Worm (Caenorhabditis elegans) whole organism, L4 larva: Measurements from ENCODE around the gene R06F6.8.

Experiments
- F49E8.2 ChIP-seq: sonication (generic microtip); optimal IDR thresholded peaks from 2 replicates; lab custom pipeline; 2016; ENCODE audit warnings: missing compliant biosample characterization, mild to moderate bottlenecking, missing genetic modification characterization, borderline replicate concordance
- T20F7.1 ChIP-seq: fragments of 200-800 bp; sonication (Bioruptor generic); optimal IDR thresholded peaks from 2 replicates; lab custom pipeline; 2018; ENCODE audit warnings: mild to moderate bottlenecking, missing genetic modification characterization, missing compliant biosample characterization
- T26A8.4 ChIP-seq: fragments of 200-800 bp; sonication (Bioruptor generic); IDR thresholded peaks from 2 replicates; pipeline ENCODE4 v1.3.6; 2022; ENCODE audit warnings: missing genetic modification characterization, missing compliant biosample characterization
- Y105C5A.15 ChIP-seq: fragments of 200-800 bp; sonication (Bioruptor generic); IDR thresholded peaks from 2 replicates; pipeline ENCODE4 v1.3.6; 2022; ENCODE audit warnings: missing genetic modification characterization, missing compliant biosample characterization
- Y75B8A.6 ChIP-seq: fragments of 200-800 bp; sonication (Bioruptor generic); IDR thresholded peaks from 2 replicates; pipeline ENCODE4 v1.3.6; 2022; ENCODE audit warnings: missing genetic modification reagents, missing genetic modification characterization, missing compliant biosample characterization
- aha-1 ChIP-seq: fragments of 150-350 bp; peaks from one replicate; lab custom pipeline; 2014; ENCODE audit warnings: missing biosample characterization, missing genetic modification characterization
- aly-2 ChIP-seq: sonication (generic microtip); optimal IDR thresholded peaks from 2 replicates; lab custom pipeline; 2018; ENCODE audit warnings: missing biosample characterization, missing genetic modification characterization
- ama-1 ChIP-seq: fragments of 150-350 bp; optimal IDR thresholded peaks from 2 replicates; lab custom pipeline; 2014; ENCODE audit warnings: inconsistent platforms, mixed read lengths
- arid-1 ChIP-seq: fragments of 200-800 bp; sonication (Bioruptor generic); conservative IDR thresholded peaks from 2 replicates; pipeline ENCODE4 v1.3.6; 2022; ENCODE audit warnings: missing genetic modification reagents, missing genetic modification characterization, missing compliant biosample characterization
- ceh-20 ChIP-seq: fragments of 200-800 bp; sonication (Bioruptor generic); IDR thresholded peaks from 2 replicates; pipeline ENCODE4 v1.3.6; 2022; ENCODE audit warnings: missing genetic modification reagents, missing genetic modification characterization, missing compliant biosample characterization
- daf-16 ChIP-seq, 3 experiments: sonication (generic microtip); optimal IDR thresholded peaks; 2 replicates each; lab custom pipeline; 2016 to 2017; ENCODE audit warnings: missing genetic modification characterization in 3 of 3, missing genetic modification reagents in 3 of 3, mild to moderate bottlenecking in 2 of 3, missing compliant biosample characterization in 2 of 3, missing biosample characterization in 1 of 3, moderate library complexity in 1 of 3
- daf-8 ChIP-seq: fragments of 200-800 bp; sonication (Bioruptor generic); IDR thresholded peaks from 2 replicates; pipeline ENCODE4 v1.3.6; 2022; ENCODE audit warnings: missing genetic modification characterization, missing compliant biosample characterization
- dmd-9 ChIP-seq: fragments of 200-800 bp; sonication (Bioruptor generic); IDR thresholded peaks from 2 replicates; pipeline ENCODE4 v1.3.6; 2022; ENCODE audit warnings: missing genetic modification reagents, missing genetic modification characterization, missing compliant biosample characterization
- dpl-1 ChIP-seq: fragments of 150-350 bp; optimal IDR thresholded peaks from 2 replicates; lab custom pipeline; 2014; ENCODE audit warnings: missing biosample characterization, missing genetic modification reagents, missing genetic modification characterization
- dve-1 ChIP-seq: sonication (generic microtip); optimal IDR thresholded peaks from 2 replicates; lab custom pipeline; 2017; ENCODE audit warnings: antibody characterized with exemption, mild to moderate bottlenecking, missing genetic modification characterization, missing compliant biosample characterization; ENCODE audit not compliant: insufficient read depth
- fkh-10 ChIP-seq: fragments of 150-350 bp; optimal IDR thresholded peaks from 2 replicates; lab custom pipeline; 2014; ENCODE audit warnings: missing biosample characterization, missing genetic modification reagents, missing genetic modification characterization
- hif-1 ChIP-seq, 2 experiments: sonication (generic microtip); optimal IDR thresholded peaks; 2 replicates each; lab custom pipeline; 2016 to 2017; ENCODE audit warnings: missing compliant biosample characterization in 2 of 2, missing genetic modification characterization in 2 of 2, missing genetic modification reagents in 2 of 2, missing genotype in 2 of 2, mild to moderate bottlenecking in 1 of 2
- hlh-11 ChIP-seq: fragments of 200-800 bp; sonication (Bioruptor generic); optimal IDR thresholded peaks from 2 replicates; lab custom pipeline; 2018; ENCODE audit warnings: mild to moderate bottlenecking, missing genetic modification characterization, missing compliant biosample characterization
- hlh-30 ChIP-seq: sonication (generic microtip); optimal IDR thresholded peaks from 2 replicates; lab custom pipeline; 2017; ENCODE audit warnings: antibody characterized with exemption, mild to moderate bottlenecking, missing genetic modification characterization, missing compliant biosample characterization; ENCODE audit not compliant: insufficient read depth
- hmg-1.1 ChIP-seq: fragments of 200-800 bp; sonication (Bioruptor generic); IDR thresholded peaks from 2 replicates; pipeline ENCODE4 v1.3.6; 2022; ENCODE audit warnings: missing genetic modification reagents, missing genetic modification characterization, missing compliant biosample characterization
- lim-7 ChIP-seq: fragments of 200-800 bp; sonication (Bioruptor generic); IDR thresholded peaks from 2 replicates; pipeline ENCODE4 v1.3.6; 2022; ENCODE audit warnings: missing genetic modification characterization, missing compliant biosample characterization
- lin-15B ChIP-seq: fragments of 150-350 bp; sonication (generic microtip); optimal IDR thresholded peaks from 3 replicates; lab custom pipeline; 2014; ENCODE audit warnings: missing biosample characterization, missing genetic modification characterization
- lin-38 ChIP-seq: fragments of 200-800 bp; sonication (Bioruptor generic); IDR thresholded peaks from 2 replicates; pipeline ENCODE4 v1.3.6; 2022; ENCODE audit warnings: missing genetic modification reagents, missing genetic modification characterization, missing compliant biosample characterization
- lin-39 ChIP-seq: fragments of 150-350 bp; optimal IDR thresholded peaks from 2 replicates; lab custom pipeline; 2014; ENCODE audit warnings: missing biosample characterization, missing genetic modification reagents, missing genetic modification characterization
- lsy-2 ChIP-seq, 2 experiments: fragments of 150-350 bp in 1 of 2; sonication (generic microtip) in 1 of 2; optimal IDR thresholded peaks; 2 replicates each; lab custom pipeline; 2014 to 2017; ENCODE audit warnings: missing biosample characterization in 2 of 2, missing genetic modification characterization in 2 of 2
- mep-1 ChIP-seq: fragments of 150-350 bp; sonication (generic microtip); optimal IDR thresholded peaks from 3 replicates; lab custom pipeline; 2014; ENCODE audit warnings: missing biosample characterization, missing genetic modification characterization
- mes-2 ChIP-seq: sonication (generic microtip); optimal IDR thresholded peaks from 2 replicates; lab custom pipeline; 2016; ENCODE audit warnings: missing genotype, mild to moderate bottlenecking, missing genetic modification characterization, missing compliant biosample characterization; ENCODE audit not compliant: poor library complexity, severe bottlenecking
- mxl-3 ChIP-seq: fragments of 200-800 bp; sonication (Bioruptor generic); optimal IDR thresholded peaks from 2 replicates; lab custom pipeline; 2018; ENCODE audit warnings: mild to moderate bottlenecking, missing genetic modification characterization, missing compliant biosample characterization
- nhr-6 ChIP-seq: fragments of 150-350 bp; optimal IDR thresholded peaks from 2 replicates; lab custom pipeline; 2014; ENCODE audit warnings: missing biosample characterization, missing genetic modification characterization
- pha-4 ChIP-seq, 2 experiments: fragments of 150-350 bp in 1 of 2; fragments of 200-800 bp in 1 of 2; sonication (Bioruptor generic) in 1 of 2; IDR thresholded peaks in 1 of 2; optimal IDR thresholded peaks in 1 of 2; 2 replicates each; pipeline versions ENCODE4 v1.3.6 to Lab custom; 2014 to 2022; ENCODE audit warnings: missing genetic modification characterization in 2 of 2, missing genetic modification reagents in 2 of 2, missing biosample characterization in 1 of 2, missing compliant biosample characterization in 1 of 2
- rbr-2 ChIP-seq: sonication (generic microtip); optimal IDR thresholded peaks from 2 replicates; lab custom pipeline; 2016; ENCODE audit warnings: missing genotype, missing genetic modification characterization, missing compliant biosample characterization
- spr-1 ChIP-seq: sonication (generic microtip); optimal IDR thresholded peaks from 2 replicates; lab custom pipeline; 2016; ENCODE audit warnings: mild to moderate bottlenecking, missing genetic modification characterization, missing compliant biosample characterization
- unc-130 ChIP-seq: sonication (generic microtip); optimal IDR thresholded peaks from 2 replicates; lab custom pipeline; 2016; ENCODE audit warnings: missing genetic modification reagents, missing genetic modification characterization, missing compliant biosample characterization
- unc-62 ChIP-seq, 3 experiments: fragments of 150-350 bp in 1 of 3; sonication (generic microtip); optimal IDR thresholded peaks in 2 of 3; peaks in 1 of 3; 1 replicate in 1 of 3; 2 replicates in 2 of 3; lab custom pipeline; 2014 to 2017; ENCODE audit warnings: missing biosample characterization in 3 of 3, missing genetic modification characterization in 3 of 3, missing genetic modification reagents in 3 of 3, missing genotype in 1 of 3
- vab-7 ChIP-seq: fragments of 200-800 bp; sonication (Bioruptor generic); IDR thresholded peaks from 2 replicates; pipeline ENCODE4 v1.3.6; 2022; ENCODE audit warnings: missing genetic modification reagents, missing genetic modification characterization, missing compliant biosample characterization
- zip-2 ChIP-seq: fragments of 150-350 bp; optimal IDR thresholded peaks from 2 replicates; lab custom pipeline; 2014; ENCODE audit warnings: missing biosample characterization, missing genetic modification characterization

R06F6.8 gene

DNA sequence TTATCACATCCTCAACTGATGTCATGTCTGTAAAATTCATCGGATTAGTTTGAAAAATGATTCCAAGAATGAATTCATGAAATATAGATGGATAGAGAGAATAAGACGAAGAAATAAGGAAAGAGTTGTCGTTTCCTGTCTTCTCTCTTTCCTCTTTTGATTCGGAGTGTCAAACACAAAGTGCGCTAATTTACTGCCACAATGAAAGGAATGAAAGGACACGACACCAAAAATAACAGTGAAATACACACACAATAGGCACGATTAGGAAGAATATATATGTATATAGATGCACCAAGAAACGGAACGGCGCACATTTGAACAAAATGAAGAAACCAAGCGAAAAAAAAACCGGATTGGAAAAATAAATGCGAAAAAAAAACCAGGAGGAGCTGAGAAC lies 9.3 kb upstream of the R06F6.8 start, which contains the start of gene VM106R.1:
VM106R.1 (minus strand) TSS at position 101 of the 400 bp plus-strand sequence.
- TF ChIP-seq ceh-20 (no peak), lin-38 (GFP tag; lab: Robert Waterston, UW) (no peak), vab-7 (GFP tag; lab: Robert Waterston, UW) (no peak), F49E8.2 (tag; lab: Kevin White, UChicago) (no peak), T20F7.1 (GFP tag; lab: Kevin White, UChicago) (no peak), daf-8 (GFP tag; lab: Robert Waterston, UW) (no peak), aly-2 (tag; lab: Kevin White, UChicago) (no peak), hmg-1.1 (no peak), T26A8.4 (no peak), Y75B8A.6 (no peak)

DNA sequence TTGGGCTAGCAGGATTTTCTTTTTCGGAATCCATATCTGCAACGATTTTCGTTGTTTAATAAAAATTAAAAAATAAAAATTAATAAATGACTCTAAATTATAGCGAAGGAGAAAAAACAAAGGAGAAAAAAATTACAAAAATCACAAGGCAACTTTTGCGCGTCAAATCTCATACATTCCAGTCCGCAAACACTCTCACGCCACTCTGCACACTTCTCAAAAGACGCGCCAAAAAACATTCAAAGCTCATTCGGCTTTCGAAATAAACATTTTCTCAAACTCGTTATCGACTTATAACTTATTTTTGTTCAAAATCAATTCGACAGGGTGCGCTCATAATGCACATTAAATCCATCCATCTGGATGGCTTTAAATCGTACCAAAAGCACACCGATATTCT lies 4.3 kb upstream of the R06F6.8 start, which contains the start of the genes R06F6.12 and mix-1:
R06F6.12 (minus strand) TSS at position 36 of the 400 bp plus-strand sequence.
mix-1 (plus strand) TSS at position 201 of the 400 bp plus-strand sequence.
- TF ChIP-seq lin-15B (tag; lab: Kevin White, UChicago) (no peak), hlh-11 (tag; lab: Kevin White, UChicago) (peak; percentile 22), lsy-2 (tag; optimal IDR thresholded peaks at IDR 0.05; lab: Kevin White, UChicago) (peak; percentile 10 to 83), unc-130 (peak; percentile 18), unc-62 (GFP tag; optimal IDR thresholded peaks at IDR 0.05 in 1 of 2; lab: Kevin White, UChicago) (no peak), unc-62 (tag; optimal IDR thresholded peaks at IDR 0.05; lab: Kevin White, UChicago) (no peak), ama-1 (lab: Kevin White, UChicago) (no peak), daf-8 (GFP tag; lab: Robert Waterston, UW) (no peak), fkh-10 (GFP tag; lab: Kevin White, UChicago) (no peak), Y105C5A.15 (GFP tag; lab: Robert Waterston, UW) (no peak), lin-39 (no peak), nhr-6 (peak; percentile 2), lin-38 (GFP tag; lab: Robert Waterston, UW) (peak; percentile 73), zip-2 (no peak), daf-16 (GFP tag; optimal IDR thresholded peaks at IDR 0.05; lab: Kevin White, UChicago) (no peak), daf-16 (tag; optimal IDR thresholded peaks at IDR 0.05; lab: Kevin White, UChicago) (peak; percentile 47), spr-1 (tag; lab: Kevin White, UChicago) (no peak), pha-4 (GFP tag; IDR thresholded peaks at IDR 0.05; lab: Robert Waterston, UW) (0 out of 2 replicates have a peak, but pooled peaks have one; percentile 38), pha-4 (tag; optimal IDR thresholded peaks at IDR 0.05; lab: Kevin White, UChicago) (peak; percentile 46), hlh-30 (tag; lab: Kevin White, UChicago) (peak; percentile 75), hif-1 (tag; optimal IDR thresholded peaks at IDR 0.05; lab: Kevin White, UChicago) (peak in 1 of 2 experiments; percentile 6), dve-1 (tag; lab: Kevin White, UChicago) (peak; percentile 40), mes-2 (tag; lab: Kevin White, UChicago) (peak; percentile 79), dpl-1 (GFP tag; lab: Kevin White, UChicago) (peak; percentile 88), dmd-9 (GFP tag; lab: Robert Waterston, UW) (no peak), arid-1 (GFP tag; lab: Robert Waterston, UW) (0 out of 2 replicates have a peak, but pooled peaks have one; percentile 38), mep-1 (tag; lab: Kevin White, UChicago) (peak; percentile 52), mxl-3 (no peak), lim-7 (GFP tag; lab: Robert Waterston, UW) (no peak), hmg-1.1 (no peak), rbr-2 (tag; lab: Kevin White, UChicago) (peak; percentile 41), aha-1 (tag; lab: Kevin White, UChicago) (peak; percentile 63)
